Fruit fly (Drosophila melanogaster): ENCODE measurements around the gene Rab27.
A peak's percentile ranks its signal among the peaks of the same experiment; 100 is the strongest.

Rab27 gene

DNA sequence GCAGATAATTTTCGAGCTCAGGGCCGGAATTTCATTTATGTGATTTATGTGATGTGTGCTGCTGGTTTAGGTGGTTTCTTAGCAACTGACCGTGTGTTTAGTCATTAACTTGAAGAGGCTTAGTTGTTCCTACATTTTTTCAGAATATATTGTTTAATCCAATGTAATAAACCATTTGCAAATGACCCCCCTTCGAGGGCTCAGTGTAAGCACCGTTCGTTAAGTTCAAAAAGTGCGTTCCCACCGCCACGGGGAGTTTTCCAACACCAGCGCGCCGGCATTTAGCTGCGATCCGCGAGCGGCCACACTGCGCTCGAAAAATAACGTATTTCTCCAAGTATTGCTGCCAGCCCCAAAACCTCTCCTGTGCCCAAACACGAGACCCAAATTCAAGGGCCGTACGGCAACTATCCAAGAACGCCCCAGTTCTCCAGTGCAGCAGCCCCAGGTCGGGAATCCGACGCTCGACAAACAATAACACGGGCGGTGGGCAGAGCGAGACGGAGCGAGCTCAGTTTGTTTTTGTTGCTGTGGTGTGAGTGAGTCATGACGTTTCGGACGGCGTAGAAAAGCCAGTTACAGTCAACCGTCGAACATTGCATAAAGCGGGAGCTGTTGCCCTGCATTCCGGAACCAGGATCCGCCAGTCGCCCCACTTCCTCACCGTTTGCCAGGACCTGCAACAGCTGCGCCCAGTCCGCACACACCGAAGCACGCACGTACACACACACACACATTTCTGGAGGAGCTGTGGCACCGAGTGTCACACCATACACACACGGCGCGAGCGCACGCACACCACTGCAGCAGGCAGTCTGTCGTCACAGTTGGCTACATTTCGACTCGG, 1.7 kb upstream of the Rab27 start, which contains the start of gene rush (continued):
- TF ChIP-seq Chrac-16 (GFP tag; optimal IDR thresholded peaks at IDR 0.05) (no peak), row (GFP tag; IDR thresholded peaks at IDR 0.05) (peak; percentile 63), CG7839 (tag; optimal IDR thresholded peaks at IDR 0.05) (peak; percentile 0), bab2 (GFP tag; optimal IDR thresholded peaks at IDR 0.05) (peak; percentile 16), Aef1 (GFP tag; IDR thresholded peaks at IDR 0.05) (0 out of 3 replicates have a peak, but pooled peaks have one; percentile 21), CG17186 (GFP tag; optimal IDR thresholded peaks at IDR 0.05) (peak; percentile 81), Stat92E (GFP tag; optimal IDR thresholded peaks at IDR 0.05) (no peak), CG10321 (GFP tag; IDR thresholded peaks at IDR 0.05) (peak; percentile 24; the same call in 1 of the 2 replicates), CG5953 (GFP tag; IDR thresholded peaks at IDR 0.05) (no peak), CG10543 (GFP tag; optimal IDR thresholded peaks at IDR 0.05) (peak; percentile 26), CG8290 (GFP tag; optimal IDR thresholded peaks at IDR 0.05) (no peak), CG8290 (tag; optimal IDR thresholded peaks at IDR 0.05) (peak in 1 of 2 experiments; percentile 72), nmo (GFP tag; optimal IDR thresholded peaks at IDR 0.05) (peak; percentile 5), CG6791 (GFP tag; IDR thresholded peaks at IDR 0.05; ENCODE audit: partially characterized antibody) (no peak), CG1832 (GFP tag; optimal IDR thresholded peaks at IDR 0.05) (peak; percentile 73), p53 (GFP tag; optimal IDR thresholded peaks at IDR 0.05) (peak; percentile 6), Max (GFP tag; optimal IDR thresholded peaks at IDR 0.05) (peak; percentile 6), CG12104 (GFP tag; optimal IDR thresholded peaks at IDR 0.05) (no peak), CG2678 (tag; optimal IDR thresholded peaks at IDR 0.05) (peak; percentile 13), crol (GFP tag; IDR thresholded peaks at IDR 0.05) (no peak), caup (GFP tag; optimal IDR thresholded peaks at IDR 0.05; ENCODE audit: severe bottlenecking) (peak; percentile 3), ara (GFP tag; IDR thresholded peaks at IDR 0.05) (0 out of 2 replicates have a peak, but pooled peaks have one; percentile 31), sisA (GFP tag; IDR thresholded peaks at IDR 0.05) (peak; percentile 14; the same call in 1 of the 2 replicates), cg (GFP tag; optimal IDR thresholded peaks at IDR 0.05) (peak; percentile 88), CG32532 (GFP tag; IDR thresholded peaks at IDR 0.05) (peak; percentile 60), hbn (GFP tag; IDR thresholded peaks at IDR 0.05; ENCODE audit: partially characterized antibody) (no peak), Dp (GFP tag; optimal IDR thresholded peaks at IDR 0.05) (peak; percentile 61), Doc3 (GFP tag; IDR thresholded peaks at IDR 0.05; ENCODE audit: partially characterized antibody) (no peak), Med (GFP tag) (peak; percentile 92), dmrt99B (tag; optimal IDR thresholded peaks at IDR 0.05) (no peak), CG31388 (GFP tag; optimal IDR thresholded peaks at IDR 0.05) (no peak), dysf (GFP tag; IDR thresholded peaks at IDR 0.05) (0 out of 3 replicates have a peak, but pooled peaks have one; percentile 18), NC2β (GFP tag; optimal IDR thresholded peaks at IDR 0.05) (no peak), zfh1 (GFP tag; IDR thresholded peaks at IDR 0.05) (0 out of 3 replicates have a peak, but pooled peaks have one; percentile 39), CG10267 (tag; optimal IDR thresholded peaks at IDR 0.05) (peak; percentile 91), Hr39 (optimal IDR thresholded peaks at IDR 0.05) (no peak), CG9932 (GFP tag; IDR thresholded peaks at IDR 0.05) (peak; percentile 61), Mad (GFP tag; optimal IDR thresholded peaks at IDR 0.05) (peak; percentile 8), CG13296 (GFP tag; optimal IDR thresholded peaks at IDR 0.05) (peak; percentile 6), CG14860 (GFP tag; IDR thresholded peaks at IDR 0.05; ENCODE audit: partially characterized antibody) (0 out of 3 replicates have a peak, but pooled peaks have one; percentile 38), BEAF-32 (GFP tag; optimal IDR thresholded peaks at IDR 0.05) (peak; percentile 53), NK7.1 (GFP tag; optimal IDR thresholded peaks at IDR 0.05) (no peak), sima (GFP tag; optimal IDR thresholded peaks at IDR 0.05) (no peak), CG3995 (GFP tag; optimal IDR thresholded peaks at IDR 0.05) (peak; percentile 19), ems (GFP tag; optimal IDR thresholded peaks at IDR 0.05) (peak; percentile 13), CG14710 (tag; optimal IDR thresholded peaks at IDR 0.05) (peak; percentile 43), CG2712 (tag; optimal IDR thresholded peaks at IDR 0.05) (peak; percentile 9), CG12942 (GFP tag; optimal IDR thresholded peaks at IDR 0.05) (peak; percentile 12)

Data from whole organism, embryonic.